Worm (Caenorhabditis elegans) whole organism, L1 larva: Measurements from ENCODE around the gene hlh-3.
A peak's percentile ranks its signal among the peaks of the same experiment; 100 is the strongest.

Source experiments
- C16A3.4 ChIP-seq: fragments of 150-350 bp; optimal IDR thresholded peaks from 2 replicates; lab custom pipeline; 2014; ENCODE audit warnings: missing biosample characterization, missing genetic modification characterization
- C34B4.2 ChIP-seq: sonication (generic microtip); optimal IDR thresholded peaks from 2 replicates; lab custom pipeline; 2017; ENCODE audit warnings: mild to moderate bottlenecking, missing genetic modification characterization, missing compliant biosample characterization
- Y116A8C.19 ChIP-seq: sonication (generic microtip); optimal IDR thresholded peaks from 2 replicates; lab custom pipeline; 2016; ENCODE audit warnings: missing compliant biosample characterization, missing genetic modification characterization, borderline replicate concordance
- aha-1 ChIP-seq: fragments of 150-350 bp; optimal IDR thresholded peaks from 2 replicates; lab custom pipeline; 2014; ENCODE audit warnings: missing biosample characterization, missing genetic modification characterization
- aly-2 ChIP-seq: fragments of 150-350 bp; optimal IDR thresholded peaks from 2 replicates; lab custom pipeline; 2014; ENCODE audit warnings: missing biosample characterization, missing genetic modification characterization
- ama-1 ChIP-seq: fragments of 150-350 bp; optimal IDR thresholded peaks from 2 replicates; lab custom pipeline; 2014
- ceh-82 ChIP-seq, 3 experiments: fragments of 150-350 bp in 1 of 3; sonication (generic microtip) in 2 of 3; optimal IDR thresholded peaks; 2 replicates each; lab custom pipeline; 2014 to 2017; ENCODE audit warnings: missing biosample characterization in 3 of 3, missing genetic modification characterization in 3 of 3
- ceh-90 ChIP-seq: sonication (generic microtip); optimal IDR thresholded peaks from 2 replicates; lab custom pipeline; 2016; ENCODE audit warnings: missing genetic modification characterization, missing compliant biosample characterization
- dpl-1 ChIP-seq, 3 experiments: fragments of 150-350 bp in 2 of 3; sonication (generic microtip) in 1 of 3; optimal IDR thresholded peaks; 2 replicates each; lab custom pipeline; 2014 to 2017; ENCODE audit warnings: missing biosample characterization in 3 of 3, missing genetic modification characterization in 3 of 3, missing genetic modification reagents in 3 of 3
- dsc-1 ChIP-seq: sonication (generic microtip); optimal IDR thresholded peaks from 2 replicates; lab custom pipeline; 2016; ENCODE audit warnings: mild to moderate bottlenecking, missing genetic modification characterization, missing compliant biosample characterization
- efl-1 ChIP-seq, 4 experiments: fragments of 150-350 bp; optimal IDR thresholded peaks in 3 of 4; peaks in 1 of 4; 1 replicate in 1 of 4; 2 replicates in 3 of 4; lab custom pipeline; 2014; ENCODE audit warnings: missing biosample characterization in 2 of 4, missing genetic modification characterization in 2 of 4, missing genetic modification reagents in 2 of 4
- efl-3 ChIP-seq: fragments of 200-800 bp; sonication (Bioruptor generic); optimal IDR thresholded peaks from 2 replicates; lab custom pipeline; 2018; ENCODE audit warnings: mild to moderate bottlenecking, missing genetic modification characterization, missing compliant biosample characterization
- egl-27 ChIP-seq, 2 experiments: fragments of 150-350 bp in 1 of 2; sonication (generic microtip); optimal IDR thresholded peaks; 3 replicates each; lab custom pipeline; 2017 to 2018; ENCODE audit warnings: missing biosample characterization in 2 of 2, missing genetic modification characterization in 2 of 2, missing genetic modification reagents in 2 of 2
- fkh-10 ChIP-seq: sonication (generic microtip); optimal IDR thresholded peaks from 2 replicates; lab custom pipeline; 2017; ENCODE audit warnings: missing biosample characterization, missing genetic modification reagents, missing genetic modification characterization
- fkh-8 ChIP-seq: sonication (generic microtip); optimal IDR thresholded peaks from 2 replicates; lab custom pipeline; 2016; ENCODE audit warnings: mild to moderate bottlenecking, missing genetic modification characterization, missing compliant biosample characterization
- hlh-17 ChIP-seq: fragments of 200-800 bp; sonication (Bioruptor generic); optimal IDR thresholded peaks from 2 replicates; lab custom pipeline; 2018; ENCODE audit warnings: missing genetic modification characterization, mild to moderate bottlenecking, missing compliant biosample characterization, moderate library complexity, borderline replicate concordance
- isw-1 ChIP-seq: fragments of 200-800 bp; sonication (Bioruptor generic); IDR thresholded peaks from 2 replicates; pipeline ENCODE4 v1.3.6; 2022; ENCODE audit warnings: missing genetic modification characterization, missing compliant biosample characterization
- jun-1 ChIP-seq: fragments of 150-350 bp; optimal IDR thresholded peaks from 2 replicates; lab custom pipeline; 2014; ENCODE audit warnings: missing biosample characterization, missing genetic modification reagents, missing genetic modification characterization
- lin-14 ChIP-seq: fragments of 200-800 bp; sonication (Bioruptor generic); optimal IDR thresholded peaks from 2 replicates; lab custom pipeline; 2018; ENCODE audit warnings: mild to moderate bottlenecking, missing genetic modification characterization, moderate library complexity, missing compliant biosample characterization
- lin-39 ChIP-seq: fragments of 150-350 bp; optimal IDR thresholded peaks from 2 replicates; lab custom pipeline; 2014; ENCODE audit warnings: missing biosample characterization, missing genetic modification reagents, missing genetic modification characterization
- mab-9 ChIP-seq: fragments of 200-800 bp; sonication (Bioruptor generic); IDR thresholded peaks from 2 replicates; pipeline ENCODE4 v1.3.6; 2022; ENCODE audit warnings: missing genetic modification reagents, missing genetic modification characterization, missing compliant biosample characterization
- mdl-1 ChIP-seq, 2 experiments: fragments of 150-350 bp; optimal IDR thresholded peaks; 2 replicates each; lab custom pipeline; 2014 to 2017; ENCODE audit warnings: missing biosample characterization in 2 of 2, missing genetic modification characterization in 2 of 2, inconsistent platforms in 1 of 2
- mef-2 ChIP-seq: fragments of 150-350 bp; optimal IDR thresholded peaks from 2 replicates; lab custom pipeline; 2014; ENCODE audit warnings: missing biosample characterization, missing genetic modification characterization
- nhr-19 ChIP-seq: fragments of 200-800 bp; sonication (Bioruptor generic); conservative IDR thresholded peaks from 2 replicates; pipeline ENCODE4 v1.3.6; 2022; ENCODE audit warnings: missing genetic modification characterization, missing compliant biosample characterization
- nhr-28 ChIP-seq: fragments of 150-350 bp; optimal IDR thresholded peaks from 2 replicates; lab custom pipeline; 2014; ENCODE audit warnings: missing biosample characterization, missing genetic modification characterization
- nhr-47 ChIP-seq: sonication (generic microtip); optimal IDR thresholded peaks from 2 replicates; lab custom pipeline; 2016; ENCODE audit warnings: mild to moderate bottlenecking, missing genetic modification characterization, moderate library complexity, missing compliant biosample characterization
- nhr-71 ChIP-seq: sonication (generic microtip); optimal IDR thresholded peaks from 2 replicates; lab custom pipeline; 2016; ENCODE audit warnings: mild to moderate bottlenecking, missing genetic modification characterization, moderate library complexity, missing compliant biosample characterization
- nhr-76 ChIP-seq: sonication (generic microtip); optimal IDR thresholded peaks from 2 replicates; lab custom pipeline; 2017; ENCODE audit warnings: missing biosample characterization, missing genetic modification characterization
- nhr-85 ChIP-seq: sonication (generic microtip); peaks from one replicate; lab custom pipeline; 2016; ENCODE audit warnings: missing genetic modification characterization, inconsistent platforms, missing compliant biosample characterization
- pax-3 ChIP-seq: fragments of 200-800 bp; sonication (Bioruptor generic); optimal IDR thresholded peaks from 2 replicates; lab custom pipeline; 2018; ENCODE audit warnings: mild to moderate bottlenecking, missing genetic modification characterization, moderate library complexity, missing compliant biosample characterization
- sox-4 ChIP-seq: sonication (generic microtip); optimal IDR thresholded peaks from 2 replicates; lab custom pipeline; 2016; ENCODE audit warnings: missing genetic modification characterization, missing compliant biosample characterization
- swsn-7 ChIP-seq: sonication (generic microtip); optimal IDR thresholded peaks from 2 replicates; lab custom pipeline; 2016; ENCODE audit warnings: missing genetic modification characterization, missing compliant biosample characterization
- tbx-2 ChIP-seq: sonication (generic microtip); optimal IDR thresholded peaks from 2 replicates; lab custom pipeline; 2016; ENCODE audit warnings: missing genetic modification characterization, missing compliant biosample characterization
- tlp-1 ChIP-seq: fragments of 150-350 bp; optimal IDR thresholded peaks from 2 replicates; lab custom pipeline; 2014; ENCODE audit warnings: missing biosample characterization, missing genetic modification characterization
- unc-30 ChIP-seq: sonication (generic microtip); optimal IDR thresholded peaks from 2 replicates; lab custom pipeline; 2017; ENCODE audit warnings: missing biosample characterization, missing genetic modification characterization
- unc-86 ChIP-seq: sonication (generic microtip); optimal IDR thresholded peaks from 2 replicates; lab custom pipeline; 2016; ENCODE audit warnings: missing genetic modification characterization, missing compliant biosample characterization
- vab-15 ChIP-seq: sonication (generic microtip); optimal IDR thresholded peaks from 2 replicates; lab custom pipeline; 2017; ENCODE audit warnings: missing genotype, mild to moderate bottlenecking, missing genetic modification characterization, missing compliant biosample characterization
- xbp-1 ChIP-seq: sonication (generic microtip); optimal IDR thresholded peaks from 2 replicates; lab custom pipeline; 2016; ENCODE audit warnings: missing genetic modification characterization, missing compliant biosample characterization

Gene hlh-3

ce11 chrII:9120813-9121554, 34.6 kb downstream of the hlh-3 start:
- TF ChIP-seq sox-4 (tag; lab: Kevin White, UChicago) (no peak), mdl-1 (tag; optimal IDR thresholded peaks at IDR 0.05; lab: Kevin White, UChicago) (no peak), fkh-10 (GFP tag; lab: Kevin White, UChicago) (peak; percentile 8), ama-1 (lab: Kevin White, UChicago) (no peak), tbx-2 (tag; lab: Kevin White, UChicago) (no peak), pax-3 (tag; lab: Kevin White, UChicago) (no peak), dsc-1 (tag; lab: Kevin White, UChicago) (peak; percentile 42), aly-2 (tag; lab: Kevin White, UChicago) (no peak), efl-3 (no peak), swsn-7 (tag; lab: Kevin White, UChicago) (no peak), dpl-1 (GFP tag; optimal IDR thresholded peaks at IDR 0.05; lab: Kevin White, UChicago) (no peak), lin-39 (tag; lab: Kevin White, UChicago) (no peak), C34B4.2 (tag; lab: Kevin White, UChicago) (no peak), nhr-28 (tag; lab: Kevin White, UChicago) (no peak), mab-9 (no peak), ceh-82 (tag; optimal IDR thresholded peaks at IDR 0.05; lab: Kevin White, UChicago) (no peak), hlh-17 (GFP tag; lab: Kevin White, UChicago) (no peak), efl-1 (optimal IDR thresholded peaks at IDR 0.05; lab: Kevin White, UChicago) (no peak), efl-1 (GFP tag; optimal IDR thresholded peaks at IDR 0.05 in 1 of 2; lab: Kevin White, UChicago) (peak in 1 of 2 experiments; percentile 55), C16A3.4 (tag; lab: Kevin White, UChicago) (no peak), tlp-1 (tag; lab: Kevin White, UChicago) (no peak), unc-86 (tag; lab: Kevin White, UChicago) (peak; percentile 57), nhr-19 (GFP tag; lab: Robert Waterston, UW) (no peak), lin-14 (GFP tag; lab: Kevin White, UChicago) (peak; percentile 55), nhr-47 (peak; percentile 53), nhr-71 (peak; percentile 47), Y116A8C.19 (tag; lab: Kevin White, UChicago) (no peak), unc-30 (tag; lab: Kevin White, UChicago) (no peak), ceh-90 (tag; lab: Kevin White, UChicago) (no peak), fkh-8 (tag; lab: Kevin White, UChicago) (peak; percentile 75)

- TF ChIP-seq egl-27 (tag; optimal IDR thresholded peaks at IDR 0.05; lab: Kevin White, UChicago) (no peak), nhr-85 (tag; lab: Kevin White, UChicago) (peak; percentile 69), nhr-76 (tag; lab: Kevin White, UChicago) (no peak), xbp-1 (tag; lab: Kevin White, UChicago) (no peak)
These were observed 37.9 kb downstream of the hlh-3 start for ce11 chrII:9124353-9124752.

- TF ChIP-seq C34B4.2 (tag; lab: Kevin White, UChicago) (no peak), aha-1 (tag; lab: Kevin White, UChicago) (no peak), isw-1 (GFP tag; lab: Robert Waterston, UW) (no peak), sox-4 (tag; lab: Kevin White, UChicago) (no peak), jun-1 (tag; lab: Kevin White, UChicago) (no peak), ceh-82 (tag; optimal IDR thresholded peaks at IDR 0.05; lab: Kevin White, UChicago) (no peak), lin-14 (GFP tag; lab: Kevin White, UChicago) (no peak), mef-2 (tag; lab: Kevin White, UChicago) (no peak), efl-3 (no peak), swsn-7 (tag; lab: Kevin White, UChicago) (no peak), vab-15 (tag; lab: Kevin White, UChicago) (no peak), xbp-1 (tag; lab: Kevin White, UChicago) (no peak)
These were observed 38.6 kb downstream of the hlh-3 start for ce11 chrII:9125007-9125406.
